Fruit fly (Drosophila melanogaster) whole organism, embryonic: ENCODE results near the gene Pdzd8.
A peak's percentile ranks its signal among the peaks of the same experiment; 100 is the strongest.

Experiments
- Atf-2 ChIP-seq: fragments of 200-800 bp; sonication (Bioruptor generic); optimal IDR thresholded peaks from 2 replicates; lab custom pipeline; 2016; ENCODE audit warnings: missing biosample characterization, missing genetic modification characterization
- CG10321 ChIP-seq: fragments of 200-800 bp; sonication (Bioruptor generic); IDR thresholded peaks from 2 replicates; pipeline ENCODE4 v1.3.6; 2022; ENCODE audit warnings: missing biosample characterization, missing genetic modification characterization
- CG11085 ChIP-seq: fragments of 200-800 bp; sonication (Bioruptor generic); IDR thresholded peaks from 2 replicates; pipeline ENCODE4 v1.3.6; 2022; ENCODE audit warnings: missing biosample characterization, missing genetic modification characterization
- CG11696 ChIP-seq: fragments of 200-800 bp; sonication (Bioruptor generic); IDR thresholded peaks from 2 replicates; pipeline ENCODE4 v1.3.6; 2022; ENCODE audit warnings: missing biosample characterization, missing genetic modification characterization
- CG12104 ChIP-seq: fragments of 200-800 bp; sonication (Bioruptor generic); optimal IDR thresholded peaks from 3 replicates; lab custom pipeline; 2016; ENCODE audit warnings: missing biosample characterization, missing genetic modification characterization
- CG12219 ChIP-seq: fragments of 200-800 bp; sonication (Bioruptor generic); optimal IDR thresholded peaks from 3 replicates; lab custom pipeline; 2018; ENCODE audit warnings: missing biosample characterization, mild to moderate bottlenecking, missing genetic modification characterization
- CG14860 ChIP-seq: fragments of 200-800 bp; sonication (Bioruptor generic); IDR thresholded peaks from 3 replicates; pipeline ENCODE4 v1.3.6; 2022; ENCODE audit warnings: missing biosample characterization, missing genetic modification characterization; ENCODE audit not compliant: partially characterized antibody
- CG14965 ChIP-seq: fragments of 200-800 bp; sonication (Bioruptor generic); optimal IDR thresholded peaks from 2 replicates; lab custom pipeline; 2016; ENCODE audit warnings: missing biosample characterization, missing genetic modification characterization, borderline replicate concordance
- CG15479 ChIP-seq: fragments of 200-800 bp; sonication (Bioruptor generic); optimal IDR thresholded peaks from 3 replicates; lab custom pipeline; 2019; ENCODE audit warnings: missing biosample characterization, mild to moderate bottlenecking, missing genetic modification characterization, moderate library complexity
- CG17385 ChIP-seq: fragments of 200-800 bp; sonication (Bioruptor generic); optimal IDR thresholded peaks from 3 replicates; lab custom pipeline; 2018; ENCODE audit warnings: missing biosample characterization, mild to moderate bottlenecking, missing genetic modification characterization
- CG1792 ChIP-seq: fragments of 200-800 bp; sonication (Bioruptor generic); optimal IDR thresholded peaks from 2 replicates; lab custom pipeline; 2016; ENCODE audit warnings: missing biosample characterization, missing genetic modification characterization
- CG18262 ChIP-seq: fragments of 200-800 bp; optimal IDR thresholded peaks from 3 replicates; lab custom pipeline; 2019; ENCODE audit warnings: missing biosample characterization, mild to moderate bottlenecking, missing genetic modification characterization, moderate library complexity
- CG2129 ChIP-seq: fragments of 200-800 bp; sonication (Bioruptor generic); IDR thresholded peaks from 2 replicates; pipeline ENCODE4 v1.3.6; 2022; ENCODE audit warnings: missing biosample characterization, missing genetic modification characterization; ENCODE audit not compliant: partially characterized antibody
- CG2712 ChIP-seq: fragments of 200-800 bp; optimal IDR thresholded peaks from 3 replicates; lab custom pipeline; 2019; ENCODE audit warnings: missing biosample characterization, mild to moderate bottlenecking, missing genetic modification characterization, moderate library complexity
- CG3065 ChIP-seq: fragments of 200-800 bp; sonication (Bioruptor generic); optimal IDR thresholded peaks from 2 replicates; lab custom pipeline; 2016; ENCODE audit warnings: missing biosample characterization, missing genetic modification characterization
- CG4707 ChIP-seq: fragments of 200-800 bp; sonication (Bioruptor generic); optimal IDR thresholded peaks from 2 replicates; lab custom pipeline; 2018; ENCODE audit warnings: missing biosample characterization, mild to moderate bottlenecking, missing genetic modification characterization, moderate library complexity
- CG6175 ChIP-seq: fragments of 200-800 bp; sonication (Bioruptor generic); IDR thresholded peaks from 3 replicates; pipeline ENCODE4 v1.3.6; 2022; ENCODE audit warnings: missing biosample characterization, missing genetic modification characterization
- CG6654 ChIP-seq: fragments of 200-800 bp; sonication (Bioruptor generic); optimal IDR thresholded peaks from 2 replicates; lab custom pipeline; 2017; ENCODE audit warnings: missing biosample characterization, mild to moderate bottlenecking, missing genetic modification characterization
- CG6683 ChIP-seq: fragments of 200-800 bp; sonication (Bioruptor generic); optimal IDR thresholded peaks from 2 replicates; lab custom pipeline; 2017; ENCODE audit warnings: missing biosample characterization, mild to moderate bottlenecking, missing genetic modification characterization, missing genetic modification reagents
- CG6813 ChIP-seq: fragments of 200-800 bp; sonication (Bioruptor generic); optimal IDR thresholded peaks from 2 replicates; lab custom pipeline; 2017; ENCODE audit warnings: missing biosample characterization, missing genetic modification characterization, mild to moderate bottlenecking, moderate library complexity, missing genetic modification reagents
- CG8359 ChIP-seq: fragments of 200-800 bp; sonication (Bioruptor generic); optimal IDR thresholded peaks from 2 replicates; lab custom pipeline; 2017; ENCODE audit warnings: missing biosample characterization, mild to moderate bottlenecking, missing genetic modification characterization, borderline replicate concordance
- CG8924 ChIP-seq: fragments of 200-800 bp; optimal IDR thresholded peaks from 3 replicates; lab custom pipeline; 2019; ENCODE audit warnings: missing biosample characterization, mild to moderate bottlenecking, missing genetic modification characterization, moderate library complexity
- CoRest ChIP-seq: fragments of 200-800 bp; sonication (Bioruptor generic); optimal IDR thresholded peaks from 3 replicates; lab custom pipeline; 2018; ENCODE audit warnings: missing biosample characterization, mild to moderate bottlenecking, missing genetic modification characterization, moderate library complexity
- Dip2 ChIP-seq: fragments of 200-800 bp; sonication (Bioruptor generic); IDR thresholded peaks from 2 replicates; pipeline ENCODE4 v1.3.6; 2022; ENCODE audit warnings: missing biosample characterization, missing genetic modification characterization
- Dll ChIP-seq: fragments of 200-800 bp; sonication (Bioruptor generic); IDR thresholded peaks from 4 replicates; pipeline ENCODE4 v1.3.6; 2022; ENCODE audit warnings: missing biosample characterization, missing genetic modification characterization; ENCODE audit not compliant: partially characterized antibody
- Dp ChIP-seq: fragments of 200-800 bp; sonication (Bioruptor generic); optimal IDR thresholded peaks from 2 replicates; lab custom pipeline; 2018; ENCODE audit warnings: missing biosample characterization, mild to moderate bottlenecking, missing genetic modification characterization, moderate library complexity
- Drgx ChIP-seq: fragments of 200-800 bp; sonication (Bioruptor generic); IDR thresholded peaks from 2 replicates; pipeline ENCODE4 v1.3.6; 2022; ENCODE audit warnings: missing biosample characterization, missing genetic modification characterization
- E2f2 ChIP-seq: fragments of 200-800 bp; sonication (Bioruptor generic); IDR thresholded peaks from 2 replicates; pipeline ENCODE4 v1.3.6; 2022; ENCODE audit warnings: missing biosample characterization, missing genetic modification characterization
- Ets97D ChIP-seq: fragments of 200-800 bp; sonication (Bioruptor generic); optimal IDR thresholded peaks from 3 replicates; lab custom pipeline; 2016; ENCODE audit warnings: missing biosample characterization, missing genetic modification characterization
- Fer1 ChIP-seq: fragments of 200-800 bp; sonication (Bioruptor generic); optimal IDR thresholded peaks from 2 replicates; lab custom pipeline; 2017; ENCODE audit warnings: missing biosample characterization, mild to moderate bottlenecking, missing genetic modification characterization
- Mad ChIP-seq: fragments of 200-800 bp; sonication (Bioruptor generic); optimal IDR thresholded peaks from 2 replicates; lab custom pipeline; 2016; ENCODE audit warnings: missing biosample characterization, missing genetic modification characterization
- Nf-YC ChIP-seq: fragments of 200-800 bp; optimal IDR thresholded peaks from 3 replicates; lab custom pipeline; 2019; ENCODE audit warnings: missing biosample characterization, mild to moderate bottlenecking, missing genetic modification characterization, moderate library complexity
- Poxn ChIP-seq: fragments of 200-800 bp; sonication (Bioruptor generic); IDR thresholded peaks from 2 replicates; pipeline ENCODE4 v1.3.6; 2022; ENCODE audit warnings: missing biosample characterization, missing genetic modification characterization
- Usf ChIP-seq: fragments of 200-800 bp; sonication (Bioruptor generic); optimal IDR thresholded peaks from 2 replicates; lab custom pipeline; 2017; ENCODE audit warnings: missing genotype, missing biosample characterization, missing genetic modification characterization
- al ChIP-seq: fragments of 200-800 bp; sonication (Bioruptor generic); IDR thresholded peaks from 2 replicates; pipeline ENCODE4 v1.3.6; 2022; ENCODE audit warnings: missing biosample characterization, missing genetic modification characterization
- cg ChIP-seq: fragments of 200-800 bp; sonication (Bioruptor generic); optimal IDR thresholded peaks from 3 replicates; lab custom pipeline; 2019; ENCODE audit warnings: missing biosample characterization, mild to moderate bottlenecking, missing genetic modification characterization, moderate library complexity
- danr ChIP-seq: fragments of 200-800 bp; sonication (Bioruptor generic); IDR thresholded peaks from 2 replicates; pipeline ENCODE4 v1.3.6; 2022; ENCODE audit warnings: missing biosample characterization, missing genetic modification characterization
- exex ChIP-seq: fragments of 200-800 bp; sonication (Bioruptor generic); optimal IDR thresholded peaks from 4 replicates; lab custom pipeline; 2018; ENCODE audit warnings: missing biosample characterization, mild to moderate bottlenecking, missing genetic modification characterization, moderate library complexity
- fd102C ChIP-seq: fragments of 200-800 bp; sonication (Bioruptor generic); optimal IDR thresholded peaks from 2 replicates; lab custom pipeline; 2018; ENCODE audit warnings: missing biosample characterization, mild to moderate bottlenecking, missing genetic modification characterization, moderate library complexity
- mld ChIP-seq: fragments of 200-800 bp; sonication (Bioruptor generic); IDR thresholded peaks from 3 replicates; pipeline ENCODE4 v1.3.6; 2022; ENCODE audit warnings: missing biosample characterization, missing genetic modification characterization; ENCODE audit not compliant: partially characterized antibody
- onecut ChIP-seq: fragments of 200-800 bp; sonication (Bioruptor generic); IDR thresholded peaks from 2 replicates; pipeline ENCODE4 v1.3.6; 2022; ENCODE audit warnings: missing biosample characterization, missing genetic modification characterization
- pan ChIP-seq, 4 experiments: fragments of >200 bp in 3 of 4; fragments of 200-800 bp in 1 of 4; sonication (Bioruptor generic) in 1 of 4; optimal IDR thresholded peaks in 3 of 4; IDR thresholded peaks in 1 of 4; 2 replicates each; pipeline versions ENCODE4 v1.3.6 to Lab custom; 2017 to 2022; ENCODE audit warnings: missing biosample characterization in 2 of 4, missing genetic modification characterization in 2 of 4, mixed read lengths in 1 of 4
- row ChIP-seq: fragments of 200-800 bp; sonication (Bioruptor generic); IDR thresholded peaks from 3 replicates; pipeline ENCODE4 v1.3.6; 2022; ENCODE audit warnings: missing biosample characterization, missing genetic modification characterization
- sd ChIP-seq: fragments of 200-800 bp; sonication (Bioruptor generic); optimal IDR thresholded peaks from 3 replicates; lab custom pipeline; 2018; ENCODE audit warnings: missing biosample characterization, mild to moderate bottlenecking, missing genetic modification characterization, moderate library complexity
- sisA ChIP-seq: fragments of 200-800 bp; sonication (Bioruptor generic); IDR thresholded peaks from 2 replicates; pipeline ENCODE4 v1.3.6; 2022; ENCODE audit warnings: missing biosample characterization, missing genetic modification characterization
- stc ChIP-seq: fragments of 200-800 bp; sonication (Bioruptor generic); IDR thresholded peaks from 2 replicates; pipeline ENCODE4 v1.3.6; 2022; ENCODE audit warnings: missing biosample characterization, missing genetic modification characterization
- stwl ChIP-seq: fragments of 200-800 bp; sonication (Bioruptor generic); optimal IDR thresholded peaks from 3 replicates; lab custom pipeline; 2018; ENCODE audit warnings: missing biosample characterization, mild to moderate bottlenecking, missing genetic modification characterization, moderate library complexity
- tll ChIP-seq, 2 experiments: fragments of 200-800 bp in 1 of 2; fragments of >200 bp in 1 of 2; sonication (Bioruptor generic) in 1 of 2; optimal IDR thresholded peaks; 2 replicates each; lab custom pipeline; 2017 to 2019; ENCODE audit warnings: missing biosample characterization in 2 of 2, missing genetic modification characterization in 2 of 2, mild to moderate bottlenecking in 1 of 2, moderate library complexity in 1 of 2
- tna ChIP-seq: fragments of 200-800 bp; sonication (Bioruptor generic); IDR thresholded peaks from 2 replicates; pipeline ENCODE4 v1.3.6; 2022; ENCODE audit warnings: missing biosample characterization, missing genetic modification characterization; ENCODE audit not compliant: partially characterized antibody

Pdzd8 gene

dm6 chrX:11888142-11888541, 42.5 kb downstream of the Pdzd8 start, which contains the start of gene CG1840 (continued):
- no peak for TF ChIP-seq CG12104 (GFP tag; lab: Kevin White, UChicago)
- TF ChIP-seq Dp (GFP tag; lab: Kevin White, UChicago) = peak; percentile 14
- no peak for TF ChIP-seq Nf-YC (tag; lab: Kevin White, UChicago)
- no peak for TF ChIP-seq CG3065 (GFP tag; lab: Kevin White, UChicago)
- TF ChIP-seq danr (GFP tag; lab: Robert Waterston, UW) = no peak
- no peak for TF ChIP-seq cg (GFP tag; lab: Kevin White, UChicago)
- TF ChIP-seq CG15479 (GFP tag; lab: Kevin White, UChicago) = no peak
- no peak for TF ChIP-seq onecut
- no peak for TF ChIP-seq Mad (GFP tag; lab: Kevin White, UChicago)
- TF ChIP-seq tll (GFP tag; optimal IDR thresholded peaks at IDR 0.05; lab: Kevin White, UChicago) = no peak
- no peak for TF ChIP-seq CG8359 (GFP tag; lab: Kevin White, UChicago)
- TF ChIP-seq stwl (tag; lab: Kevin White, UChicago) = peak; percentile 59
- no peak for TF ChIP-seq CG11085 (GFP tag; lab: Robert Waterston, UW)
- no peak for TF ChIP-seq CG10321
- no peak for TF ChIP-seq CG6175 (GFP tag; lab: Robert Waterston, UW)
- TF ChIP-seq Poxn = no peak
- TF ChIP-seq CG12219 (GFP tag; lab: Kevin White, UChicago) = no peak
- peak; percentile 13 for TF ChIP-seq CG2712 (tag; lab: Kevin White, UChicago)
- TF ChIP-seq E2f2 (GFP tag; lab: Robert Waterston, UW) = 0 out of 2 replicates have a peak, but pooled peaks have one; percentile 20
- TF ChIP-seq fd102C = no peak
- no peak for TF ChIP-seq CG1792 (GFP tag; lab: Kevin White, UChicago)
- no peak for TF ChIP-seq CG14965 (GFP tag; lab: Kevin White, UChicago)
- TF ChIP-seq CG6654 (GFP tag; lab: Kevin White, UChicago) = no peak
- TF ChIP-seq CG14860 (GFP tag; lab: Robert Waterston, UW) = peak; percentile 55; the same call in 2 of the 3 replicates
- no peak for TF ChIP-seq CoRest (tag; lab: Kevin White, UChicago)
- TF ChIP-seq tna (GFP tag; lab: Robert Waterston, UW) = peak; percentile 51; the same call in 1 of the 2 replicates
- TF ChIP-seq stc (GFP tag; lab: Robert Waterston, UW) = no peak
- no peak for TF ChIP-seq CG4707 (GFP tag; lab: Kevin White, UChicago)
- TF ChIP-seq row (GFP tag; lab: Robert Waterston, UW) = peak; percentile 80
- peak; percentile 13 for TF ChIP-seq Ets97D (GFP tag; lab: Kevin White, UChicago)
- TF ChIP-seq Fer1 (GFP tag; lab: Kevin White, UChicago) = no peak
- no peak for TF ChIP-seq Usf (GFP tag; lab: Kevin White, UChicago)
- TF ChIP-seq sd (tag; lab: Kevin White, UChicago) = no peak
- peak; percentile 54 for TF ChIP-seq CG2129
- no peak for TF ChIP-seq CG11696 (GFP tag; lab: Robert Waterston, UW)
- TF ChIP-seq Atf-2 = no peak
- no peak for TF ChIP-seq Drgx
- TF ChIP-seq al (GFP tag; lab: Robert Waterston, UW) = no peak
- no peak for TF ChIP-seq CG8924
- no peak for TF ChIP-seq Dip2 (GFP tag; lab: Robert Waterston, UW)
- no peak for TF ChIP-seq CG6813
- TF ChIP-seq pan (optimal IDR thresholded peaks at IDR 0.05; lab: Kevin White, UChicago) = no peak
- no peak for TF ChIP-seq pan (GFP tag; optimal IDR thresholded peaks at IDR 0.05 in 1 of 2, IDR thresholded peaks at IDR 0.05 in 1 of 2)
- TF ChIP-seq Dll (GFP tag; lab: Robert Waterston, UW) = peak; percentile 81
- TF ChIP-seq mld (GFP tag; lab: Robert Waterston, UW) = 0 out of 3 replicates have a peak, but pooled peaks have one; percentile 55
- TF ChIP-seq sisA = no peak
- no peak for TF ChIP-seq CG6683 (GFP tag; lab: Kevin White, UChicago)
- TF ChIP-seq CG17385 (GFP tag; lab: Kevin White, UChicago) = no peak
- TF ChIP-seq exex = no peak
- no peak for TF ChIP-seq CG18262
